In genomic region chr3L:3393951-3394834, dm6 we compare ENCODE assay signal across 2 fruit fly cellular contexts.
A peak's percentile ranks its signal among the peaks of the same experiment; 100 is the strongest.
TF ChIP-seq lines count a peak whose summit lies in the region.

No protein-coding gene starts in this region.

TF ChIP-seq in whole organism, embryonic, 481 proteins besides CTCF, POLR2A, EP300 and RAD21 (continued from another document and continues in another):
- peak; percentile 76 for TF ChIP-seq Rx (GFP tag; IDR thresholded peaks at IDR 0.05; lab: Robert Waterston, UW)
- no peak for TF ChIP-seq btn (GFP tag; optimal IDR thresholded peaks at IDR 0.05; lab: Kevin White, UChicago)
- TF ChIP-seq ssp (GFP tag; IDR thresholded peaks at IDR 0.05; lab: Robert Waterston, UW): peak; percentile 78
- TF ChIP-seq grn (GFP tag; optimal IDR thresholded peaks at IDR 0.05; lab: Kevin White, UChicago): peak; percentile 64
- peak; percentile 93 for TF ChIP-seq CG12391 (tag; optimal IDR thresholded peaks at IDR 0.05; lab: Kevin White, UChicago)
- TF ChIP-seq CG8089 (GFP tag; optimal IDR thresholded peaks at IDR 0.05; lab: Kevin White, UChicago): no peak
- TF ChIP-seq CG11085 (GFP tag; IDR thresholded peaks at IDR 0.05; lab: Robert Waterston, UW): peak; percentile 5; the same call in 1 of the 2 replicates
- no peak for TF ChIP-seq pita (GFP tag; optimal IDR thresholded peaks at IDR 0.05; lab: Kevin White, UChicago)
- TF ChIP-seq wor (GFP tag; IDR thresholded peaks at IDR 0.05; lab: Robert Waterston, UW): peak; percentile 65
- no peak for TF ChIP-seq HLHmδ (GFP tag; optimal IDR thresholded peaks at IDR 0.05; lab: Kevin White, UChicago)
- TF ChIP-seq twi (tag; optimal IDR thresholded peaks at IDR 0.05; lab: Kevin White, UChicago): no peak
- no peak for TF ChIP-seq Bdp1 (GFP tag; optimal IDR thresholded peaks at IDR 0.05; lab: Kevin White, UChicago)
- no peak for TF ChIP-seq gro (GFP tag; optimal IDR thresholded peaks at IDR 0.05; lab: Kevin White, UChicago)
- TF ChIP-seq CG1792 (GFP tag; optimal IDR thresholded peaks at IDR 0.05; lab: Kevin White, UChicago): peak; percentile 80
- TF ChIP-seq CG16863 (GFP tag; optimal IDR thresholded peaks at IDR 0.05; lab: Kevin White, UChicago): no peak
- no peak for TF ChIP-seq ewg (GFP tag; optimal IDR thresholded peaks at IDR 0.05; lab: Kevin White, UChicago)
- peak; percentile 86 for TF ChIP-seq CG10431 (GFP tag; optimal IDR thresholded peaks at IDR 0.05; lab: Kevin White, UChicago)
- TF ChIP-seq tll (GFP tag; optimal IDR thresholded peaks at IDR 0.05; lab: Kevin White, UChicago): no peak
- no peak for TF ChIP-seq eve (GFP tag; optimal IDR thresholded peaks at IDR 0.05; lab: Kevin White, UChicago)
- TF ChIP-seq CG7928 (GFP tag; optimal IDR thresholded peaks at IDR 0.05; lab: Kevin White, UChicago): no peak
- peak; percentile 87 for TF ChIP-seq Awh (GFP tag; IDR thresholded peaks at IDR 0.05; lab: Robert Waterston, UW)
- no peak for TF ChIP-seq CkIIα-i1 (GFP tag; IDR thresholded peaks at IDR 0.05; lab: Robert Waterston, UW)
- TF ChIP-seq Oaz (GFP tag; IDR thresholded peaks at IDR 0.05; lab: Robert Waterston, UW): peak; percentile 47; the same call in 1 of the 2 replicates
- 0 out of 2 replicates have a peak, but pooled peaks have one; percentile 4 for TF ChIP-seq CG17612 (GFP tag; IDR thresholded peaks at IDR 0.05; lab: Robert Waterston, UW)
- no peak for TF ChIP-seq Bgb (GFP tag; IDR thresholded peaks at IDR 0.05; lab: Robert Waterston, UW; ENCODE audit: partially characterized antibody)
- no peak for TF ChIP-seq chif (GFP tag; optimal IDR thresholded peaks at IDR 0.05; lab: Kevin White, UChicago)
- TF ChIP-seq da (GFP tag; optimal IDR thresholded peaks at IDR 0.05; lab: Kevin White, UChicago): no peak
- no peak for TF ChIP-seq CG10147 (GFP tag; optimal IDR thresholded peaks at IDR 0.05; lab: Kevin White, UChicago)
- peak; percentile 77 for TF ChIP-seq CG14667 (GFP tag; IDR thresholded peaks at IDR 0.05; lab: Robert Waterston, UW)
- TF ChIP-seq pnt (GFP tag; optimal IDR thresholded peaks at IDR 0.05; lab: Kevin White, UChicago): no peak
- peak; percentile 86 for TF ChIP-seq CG7839 (tag; optimal IDR thresholded peaks at IDR 0.05; lab: Kevin White, UChicago)
- TF ChIP-seq CG1602 (GFP tag; optimal IDR thresholded peaks at IDR 0.05; lab: Kevin White, UChicago): no peak
- peak; percentile 55 for TF ChIP-seq Jarid2 (GFP tag; optimal IDR thresholded peaks at IDR 0.05; lab: Kevin White, UChicago)
- peak; percentile 66; the same call in 1 of the 2 replicates for TF ChIP-seq CG14014 (GFP tag; IDR thresholded peaks at IDR 0.05; lab: Robert Waterston, UW)
- no peak for TF ChIP-seq Hr3 (GFP tag; optimal IDR thresholded peaks at IDR 0.05; lab: Kevin White, UChicago)
- peak in 1 of 2 experiments; percentile 85 for TF ChIP-seq Eip74EF (GFP tag; optimal IDR thresholded peaks at IDR 0.05; lab: Kevin White, UChicago)
- no peak for TF ChIP-seq Dbx (GFP tag; IDR thresholded peaks at IDR 0.05; lab: Robert Waterston, UW)
- no peak for TF ChIP-seq zen2 (GFP tag; IDR thresholded peaks at IDR 0.05; lab: Robert Waterston, UW; ENCODE audit: partially characterized antibody)
- no peak for TF ChIP-seq pfk (GFP tag; optimal IDR thresholded peaks at IDR 0.05; lab: Kevin White, UChicago)
- no peak for TF ChIP-seq az2 (GFP tag; optimal IDR thresholded peaks at IDR 0.05; lab: Kevin White, UChicago)
- TF ChIP-seq CG18619 (GFP tag; optimal IDR thresholded peaks at IDR 0.05; lab: Kevin White, UChicago): no peak
- no peak for TF ChIP-seq CG10321 (GFP tag; IDR thresholded peaks at IDR 0.05; lab: Robert Waterston, UW)
- TF ChIP-seq CG32532 (GFP tag; IDR thresholded peaks at IDR 0.05; lab: Robert Waterston, UW): peak; percentile 50; the same call in 1 of the 2 replicates
- no peak for TF ChIP-seq ash1 (GFP tag; optimal IDR thresholded peaks at IDR 0.05; lab: Kevin White, UChicago)
- no peak for TF ChIP-seq CG11560 (tag; IDR thresholded peaks at IDR 0.05; lab: Robert Waterston, UW)
- TF ChIP-seq maf-S (GFP tag; optimal IDR thresholded peaks at IDR 0.05; lab: Kevin White, UChicago): no peak
- TF ChIP-seq odd (GFP tag; optimal IDR thresholded peaks at IDR 0.05; lab: Kevin White, UChicago): peak; percentile 73
- TF ChIP-seq fd64A (GFP tag; optimal IDR thresholded peaks at IDR 0.05; lab: Kevin White, UChicago): no peak
- peak; percentile 83 for TF ChIP-seq sens-2 (GFP tag; IDR thresholded peaks at IDR 0.05; lab: Robert Waterston, UW)
- peak; percentile 72 for TF ChIP-seq unpg (GFP tag; optimal IDR thresholded peaks at IDR 0.05; lab: Kevin White, UChicago)
- no peak for TF ChIP-seq gsb (GFP tag; IDR thresholded peaks at IDR 0.05; lab: Robert Waterston, UW)
- peak; percentile 79 for TF ChIP-seq CG9437 (GFP tag; optimal IDR thresholded peaks at IDR 0.05; lab: Kevin White, UChicago)
- peak; percentile 62 for TF ChIP-seq Fer3 (tag; optimal IDR thresholded peaks at IDR 0.05; lab: Kevin White, UChicago)
- TF ChIP-seq CG14860 (GFP tag; IDR thresholded peaks at IDR 0.05; lab: Robert Waterston, UW; ENCODE audit: partially characterized antibody): no peak
- peak; percentile 77 for TF ChIP-seq CG12104 (GFP tag; optimal IDR thresholded peaks at IDR 0.05; lab: Kevin White, UChicago)
- TF ChIP-seq Ada2b (GFP tag; IDR thresholded peaks at IDR 0.05; lab: Robert Waterston, UW): peak; percentile 80
- TF ChIP-seq CG14710 (tag; optimal IDR thresholded peaks at IDR 0.05; lab: Kevin White, UChicago): peak; percentile 96
- no peak for TF ChIP-seq CG13123 (GFP tag; optimal IDR thresholded peaks at IDR 0.05; lab: Kevin White, UChicago)
- TF ChIP-seq kni (GFP tag; optimal IDR thresholded peaks at IDR 0.05; lab: Kevin White, UChicago): peak; percentile 38
- peak; percentile 39 for TF ChIP-seq run (tag; optimal IDR thresholded peaks at IDR 0.05; lab: Kevin White, UChicago)
- TF ChIP-seq CG3847 (GFP tag; IDR thresholded peaks at IDR 0.05; lab: Robert Waterston, UW): peak; percentile 25; the same call in 1 of the 2 replicates
- TF ChIP-seq E2f2 (GFP tag; IDR thresholded peaks at IDR 0.05; lab: Robert Waterston, UW): no peak
- no peak for TF ChIP-seq CG6654 (GFP tag; optimal IDR thresholded peaks at IDR 0.05; lab: Kevin White, UChicago)
- TF ChIP-seq Nf-YC (tag; optimal IDR thresholded peaks at IDR 0.05; lab: Kevin White, UChicago): peak; percentile 54
- no peak; the same call in 1 of the 2 replicates for TF ChIP-seq CG4404 (GFP tag; IDR thresholded peaks at IDR 0.05; lab: Robert Waterston, UW)
- TF ChIP-seq PHDP (tag; optimal IDR thresholded peaks at IDR 0.05; lab: Kevin White, UChicago): peak; percentile 64
- TF ChIP-seq H15 (GFP tag; IDR thresholded peaks at IDR 0.05; lab: Robert Waterston, UW): peak; percentile 63

TF ChIP-seq in whole organism, prepupa, 60 proteins besides CTCF, POLR2A, EP300 and RAD21 (continued from another document):
- TF ChIP-seq lz (GFP tag; optimal IDR thresholded peaks at IDR 0.05; lab: Kevin White, UChicago): no peak
- TF ChIP-seq svp (GFP tag; lab: Kevin White, UChicago): no peak
- TF ChIP-seq CG6792 (GFP tag; optimal IDR thresholded peaks at IDR 0.05; lab: Kevin White, UChicago): no peak
- TF ChIP-seq CG8319 (GFP tag; optimal IDR thresholded peaks at IDR 0.05; lab: Kevin White, UChicago): no peak
- TF ChIP-seq CG11902 (GFP tag; optimal IDR thresholded peaks at IDR 0.05; lab: Kevin White, UChicago): peak; percentile 63
- peak; percentile 79 for TF ChIP-seq Eip78C (GFP tag; lab: Kevin White, UChicago)
- TF ChIP-seq achi (GFP tag; optimal IDR thresholded peaks at IDR 0.05; lab: Kevin White, UChicago): no peak
- TF ChIP-seq Hr38 (GFP tag; optimal IDR thresholded peaks at IDR 0.05; lab: Kevin White, UChicago): no peak
- TF ChIP-seq spab (GFP tag; optimal IDR thresholded peaks at IDR 0.05; lab: Kevin White, UChicago): no peak
- TF ChIP-seq CG34406 (GFP tag; optimal IDR thresholded peaks at IDR 0.05; lab: Kevin White, UChicago): peak; percentile 89
- TF ChIP-seq fd59A (GFP tag; optimal IDR thresholded peaks at IDR 0.05; lab: Kevin White, UChicago): no peak
- no peak for TF ChIP-seq ss (GFP tag; optimal IDR thresholded peaks at IDR 0.05; lab: Kevin White, UChicago)
- TF ChIP-seq CG32006 (GFP tag; optimal IDR thresholded peaks at IDR 0.05; lab: Kevin White, UChicago): no peak
- no peak for TF ChIP-seq cyc (GFP tag; optimal IDR thresholded peaks at IDR 0.05; lab: Kevin White, UChicago)
- TF ChIP-seq Sox14 (GFP tag; optimal IDR thresholded peaks at IDR 0.05; lab: Kevin White, UChicago): no peak
- peak; percentile 85 for TF ChIP-seq CG8632 (GFP tag; optimal IDR thresholded peaks at IDR 0.05; lab: Kevin White, UChicago)
- TF ChIP-seq CG6163 (GFP tag; IDR thresholded peaks at IDR 0.05; lab: Robert Waterston, UW): peak; percentile 79
- TF ChIP-seq Hr39 (GFP tag; optimal IDR thresholded peaks at IDR 0.05; lab: Kevin White, UChicago): no peak
- TF ChIP-seq Smox (GFP tag; optimal IDR thresholded peaks at IDR 0.05; lab: Kevin White, UChicago): no peak
- no peak for TF ChIP-seq fd85E (GFP tag; optimal IDR thresholded peaks at IDR 0.05; lab: Kevin White, UChicago)
- peak; percentile 16 for TF ChIP-seq CG3919 (GFP tag; optimal IDR thresholded peaks at IDR 0.05; lab: Kevin White, UChicago)
- peak; percentile 91 for TF ChIP-seq Met (GFP tag; optimal IDR thresholded peaks at IDR 0.05; lab: Kevin White, UChicago)
- peak; percentile 85 for TF ChIP-seq CG9139 (GFP tag; optimal IDR thresholded peaks at IDR 0.05; lab: Kevin White, UChicago)
- no peak for TF ChIP-seq dac (GFP tag; optimal IDR thresholded peaks at IDR 0.05; lab: Kevin White, UChicago)
- TF ChIP-seq Eip93F (GFP tag; optimal IDR thresholded peaks at IDR 0.05; lab: Kevin White, UChicago): no peak
- peak; percentile 85 for TF ChIP-seq Gug (GFP tag; IDR thresholded peaks at IDR 0.05; lab: Robert Waterston, UW)
- TF ChIP-seq Ets21C (GFP tag; optimal IDR thresholded peaks at IDR 0.05; lab: Kevin White, UChicago): no peak
- peak; percentile 95 for TF ChIP-seq CG6808 (GFP tag; optimal IDR thresholded peaks at IDR 0.05; lab: Kevin White, UChicago)
- no peak for TF ChIP-seq Sox15 (GFP tag; optimal IDR thresholded peaks at IDR 0.05; lab: Kevin White, UChicago)
- TF ChIP-seq eg (GFP tag; IDR thresholded peaks at IDR 0.05; lab: Robert Waterston, UW): peak; percentile 72
- TF ChIP-seq net (GFP tag; optimal IDR thresholded peaks at IDR 0.05; lab: Kevin White, UChicago): peak; percentile 85
- TF ChIP-seq CG1621 (tag; optimal IDR thresholded peaks at IDR 0.05; lab: Kevin White, UChicago): no peak
- no peak for TF ChIP-seq Sox102F (GFP tag; optimal IDR thresholded peaks at IDR 0.05; lab: Kevin White, UChicago)
- peak; percentile 94 for TF ChIP-seq Eip75B (GFP tag; optimal IDR thresholded peaks at IDR 0.05; lab: Kevin White, UChicago)
- no peak for TF ChIP-seq pdm3 (GFP tag; optimal IDR thresholded peaks at IDR 0.05; lab: Kevin White, UChicago)
- TF ChIP-seq CG3032 (tag; optimal IDR thresholded peaks at IDR 0.05; lab: Kevin White, UChicago): peak; percentile 94
- TF ChIP-seq fkh (GFP tag; optimal IDR thresholded peaks at IDR 0.05; lab: Kevin White, UChicago): peak; percentile 19
